Worm (Caenorhabditis elegans): ENCODE data around the gene lips-10.

- TF ChIP-seq pha-4 (tag; optimal IDR thresholded peaks at IDR 0.05) (no peak), pqm-1 (tag; optimal IDR thresholded peaks at IDR 0.05) (no peak), sox-2 (GFP tag; IDR thresholded peaks at IDR 0.05) (no peak), hlh-8 (tag; optimal IDR thresholded peaks at IDR 0.05) (no peak)
These were observed 1.8 kb downstream of the lips-10 start for ce11 chrII:8440792-8441191.
